Worm (Caenorhabditis elegans) whole organism, L2 larva: ENCODE data around the gene K04C1.3.

ENCODE experiments used
- C34F6.9 ChIP-seq: fragments of 150-350 bp; optimal IDR thresholded peaks from 2 replicates; lab custom pipeline; 2014; ENCODE audit warnings: missing biosample characterization, missing genetic modification characterization
- F13H6.1 ChIP-seq: sonication (generic microtip); optimal IDR thresholded peaks from 2 replicates; lab custom pipeline; 2016; ENCODE audit warnings: missing genetic modification characterization, missing compliant biosample characterization
- R02D3.7 ChIP-seq: fragments of 150-350 bp; optimal IDR thresholded peaks from 2 replicates; lab custom pipeline; 2014; ENCODE audit warnings: missing biosample characterization, missing genetic modification characterization
- Y55F3AM.14 ChIP-seq: fragments of 200-800 bp; sonication (Bioruptor generic); optimal IDR thresholded peaks from 2 replicates; lab custom pipeline; 2018; ENCODE audit warnings: mild to moderate bottlenecking, missing genetic modification characterization, missing compliant biosample characterization
- ZK546.5 ChIP-seq: sonication (generic microtip); optimal IDR thresholded peaks from 2 replicates; lab custom pipeline; 2017; ENCODE audit warnings: missing biosample characterization, missing genetic modification characterization
- alr-1 ChIP-seq: fragments of 150-350 bp; optimal IDR thresholded peaks from 2 replicates; lab custom pipeline; 2014; ENCODE audit warnings: missing biosample characterization, missing genetic modification characterization
- blmp-1 ChIP-seq: sonication (generic microtip); optimal IDR thresholded peaks from 2 replicates; lab custom pipeline; 2017; ENCODE audit warnings: missing genetic modification characterization, mild to moderate bottlenecking, missing compliant biosample characterization, antibody characterized with exemption, moderate library complexity; ENCODE audit not compliant: insufficient read depth
- ceh-16 ChIP-seq: fragments of 150-350 bp; optimal IDR thresholded peaks from 2 replicates; lab custom pipeline; 2014; ENCODE audit warnings: missing biosample characterization, missing genetic modification characterization
- ceh-82 ChIP-seq: fragments of 150-350 bp; optimal IDR thresholded peaks from 2 replicates; lab custom pipeline; 2014; ENCODE audit warnings: missing biosample characterization, missing genetic modification characterization
- crh-2 ChIP-seq: sonication (generic microtip); optimal IDR thresholded peaks from 2 replicates; lab custom pipeline; 2017; ENCODE audit warnings: missing biosample characterization, missing genetic modification characterization
- dmd-4 ChIP-seq: sonication (generic microtip); optimal IDR thresholded peaks from 2 replicates; lab custom pipeline; 2017; ENCODE audit warnings: missing biosample characterization, missing genetic modification characterization
- egl-27 ChIP-seq: sonication (generic microtip); optimal IDR thresholded peaks from 3 replicates; lab custom pipeline; 2017; ENCODE audit warnings: missing biosample characterization, missing genetic modification reagents, missing genetic modification characterization
- elt-3 ChIP-seq: sonication (generic microtip); optimal IDR thresholded peaks from 2 replicates; lab custom pipeline; 2017; ENCODE audit warnings: missing biosample characterization, missing genetic modification characterization
- fos-1 ChIP-seq: fragments of 150-350 bp; optimal IDR thresholded peaks from 2 replicates; lab custom pipeline; 2014; ENCODE audit warnings: missing biosample characterization, missing genetic modification characterization
- lin-13 ChIP-seq: fragments of 150-350 bp; optimal IDR thresholded peaks from 2 replicates; lab custom pipeline; 2014; ENCODE audit warnings: missing biosample characterization, missing genetic modification reagents, missing genetic modification characterization
- lin-39 ChIP-seq: fragments of 150-350 bp; optimal IDR thresholded peaks from 2 replicates; lab custom pipeline; 2014; ENCODE audit warnings: missing biosample characterization, missing genetic modification reagents, missing genetic modification characterization
- lsy-2 ChIP-seq, 2 experiments: fragments of 150-350 bp in 1 of 2; sonication (generic microtip) in 1 of 2; optimal IDR thresholded peaks; 2 replicates each; lab custom pipeline; 2014 to 2017; ENCODE audit warnings: missing biosample characterization in 2 of 2, missing genetic modification characterization in 2 of 2
- mab-5 ChIP-seq: fragments of 150-350 bp; optimal IDR thresholded peaks from 2 replicates; lab custom pipeline; 2014; ENCODE audit warnings: missing biosample characterization, missing genetic modification characterization
- mbf-1 ChIP-seq: sonication (generic microtip); optimal IDR thresholded peaks from 2 replicates; lab custom pipeline; 2017; ENCODE audit warnings: missing biosample characterization, missing genetic modification characterization
- mdl-1 ChIP-seq, 2 experiments: fragments of 150-350 bp in 1 of 2; sonication (generic microtip) in 1 of 2; optimal IDR thresholded peaks; 2 replicates each; lab custom pipeline; 2017; ENCODE audit warnings: missing biosample characterization in 2 of 2, missing genetic modification characterization in 2 of 2
- nhr-11 ChIP-seq: fragments of 150-350 bp; optimal IDR thresholded peaks from 2 replicates; lab custom pipeline; 2014; ENCODE audit warnings: missing biosample characterization, missing genetic modification characterization
- nhr-12 ChIP-seq: fragments of 150-350 bp; optimal IDR thresholded peaks from 2 replicates; lab custom pipeline; 2014; ENCODE audit warnings: missing biosample characterization, missing genetic modification characterization
- nhr-129 ChIP-seq: fragments of 150-350 bp; optimal IDR thresholded peaks from 2 replicates; lab custom pipeline; 2014; ENCODE audit warnings: missing biosample characterization, missing genetic modification characterization
- nhr-21 ChIP-seq: fragments of 150-350 bp; optimal IDR thresholded peaks from 2 replicates; lab custom pipeline; 2014; ENCODE audit warnings: missing biosample characterization, missing genetic modification characterization
- nhr-23 ChIP-seq: fragments of 150-350 bp; optimal IDR thresholded peaks from 2 replicates; lab custom pipeline; 2014; ENCODE audit warnings: missing biosample characterization, missing genetic modification reagents, missing genetic modification characterization
- nhr-237 ChIP-seq: fragments of 150-350 bp; optimal IDR thresholded peaks from 2 replicates; lab custom pipeline; 2014; ENCODE audit warnings: missing biosample characterization, missing genetic modification characterization
- nhr-25 ChIP-seq: fragments of 150-350 bp; sonication (generic microtip); optimal IDR thresholded peaks from 3 replicates; lab custom pipeline; 2014; ENCODE audit warnings: missing biosample characterization, missing genetic modification characterization
- nhr-6 ChIP-seq: fragments of 150-350 bp; optimal IDR thresholded peaks from 2 replicates; lab custom pipeline; 2014; ENCODE audit warnings: missing biosample characterization, missing genetic modification characterization
- nhr-77 ChIP-seq: fragments of 150-350 bp; optimal IDR thresholded peaks from 2 replicates; lab custom pipeline; 2014; ENCODE audit warnings: missing biosample characterization, missing genetic modification characterization
- peb-1 ChIP-seq: fragments of 150-350 bp; optimal IDR thresholded peaks from 2 replicates; lab custom pipeline; 2014; ENCODE audit warnings: missing biosample characterization, missing genetic modification characterization
- sem-4 ChIP-seq: fragments of 150-350 bp; optimal IDR thresholded peaks from 2 replicates; lab custom pipeline; 2014; ENCODE audit warnings: missing biosample characterization, missing genetic modification reagents, missing genetic modification characterization
- skn-1 ChIP-seq: sonication (generic microtip); optimal IDR thresholded peaks from 2 replicates; lab custom pipeline; 2017; ENCODE audit warnings: missing biosample characterization, missing genetic modification characterization
- sma-3 ChIP-seq: sonication (generic microtip); optimal IDR thresholded peaks from 2 replicates; lab custom pipeline; 2016; ENCODE audit warnings: missing genetic modification reagents, missing genetic modification characterization, missing compliant biosample characterization
- sma-9 ChIP-seq, 2 experiments: fragments of 150-350 bp in 1 of 2; sonication (generic microtip) in 1 of 2; optimal IDR thresholded peaks; 2 replicates each; lab custom pipeline; 2014 to 2016; ENCODE audit warnings: missing genetic modification characterization in 2 of 2, mild to moderate bottlenecking in 1 of 2, missing biosample characterization in 1 of 2, missing compliant biosample characterization in 1 of 2, missing genetic modification reagents in 1 of 2, moderate library complexity in 1 of 2
- snpc-4 ChIP-seq: fragments of 150-350 bp; optimal IDR thresholded peaks from 2 replicates; lab custom pipeline; 2014; ENCODE audit warnings: missing biosample characterization, missing genetic modification characterization
- unc-39 ChIP-seq: fragments of 150-350 bp; optimal IDR thresholded peaks from 2 replicates; lab custom pipeline; 2014; ENCODE audit warnings: missing biosample characterization, missing genetic modification characterization
- unc-55 ChIP-seq: fragments of 150-350 bp; sonication (generic microtip); optimal IDR thresholded peaks from 3 replicates; lab custom pipeline; 2014; ENCODE audit warnings: missing biosample characterization, missing genetic modification reagents, missing genetic modification characterization
- zag-1 ChIP-seq: fragments of 150-350 bp; optimal IDR thresholded peaks from 2 replicates; lab custom pipeline; 2014; ENCODE audit warnings: missing biosample characterization, missing genetic modification characterization
- ztf-1 ChIP-seq: fragments of 200-800 bp; sonication (Bioruptor generic); conservative IDR thresholded peaks from 2 replicates; pipeline ENCODE4 v1.3.6; 2022; ENCODE audit warnings: missing genetic modification characterization, missing compliant biosample characterization
- ztf-11 ChIP-seq: sonication (generic microtip); optimal IDR thresholded peaks from 2 replicates; lab custom pipeline; 2017; ENCODE audit warnings: missing biosample characterization, missing genetic modification characterization
- ztf-4 ChIP-seq: fragments of 150-350 bp; optimal IDR thresholded peaks from 2 replicates; lab custom pipeline; 2014; ENCODE audit warnings: missing biosample characterization, missing genetic modification characterization

Gene K04C1.3

ce11 chrX:14244493-14244892 is 1.3 kb upstream of the K04C1.3 start:
- no peak for TF ChIP-seq nhr-12
- TF ChIP-seq lin-13 (GFP tag; lab: Kevin White, UChicago), result peak; percentile 22
- no peak for TF ChIP-seq peb-1 (tag; lab: Kevin White, UChicago)
- no peak for TF ChIP-seq unc-39 (tag; lab: Kevin White, UChicago)
- TF ChIP-seq nhr-77 (tag; lab: Kevin White, UChicago), result no peak
- peak; percentile 2 for TF ChIP-seq unc-55 (GFP tag; lab: Kevin White, UChicago)
- no peak for TF ChIP-seq skn-1
- no peak for TF ChIP-seq snpc-4
- TF ChIP-seq nhr-237 (tag; lab: Kevin White, UChicago), result no peak
- no peak for TF ChIP-seq nhr-6 (tag; lab: Kevin White, UChicago)
- no peak for TF ChIP-seq nhr-25 (tag; lab: Kevin White, UChicago)
- TF ChIP-seq blmp-1 (tag; lab: Kevin White, UChicago), result no peak

ce11 chrX:14241531-14241930 is 1.7 kb downstream of the K04C1.3 start:
- TF ChIP-seq sma-3 (GFP tag; lab: Kevin White, UChicago) (no peak), skn-1 (no peak), crh-2 (tag; lab: Kevin White, UChicago) (no peak), ceh-16 (tag; lab: Kevin White, UChicago) (no peak), nhr-129 (tag; lab: Kevin White, UChicago) (no peak), ztf-11 (tag; lab: Kevin White, UChicago) (no peak), alr-1 (no peak), lin-39 (tag; lab: Kevin White, UChicago) (no peak), zag-1 (tag; lab: Kevin White, UChicago) (no peak), nhr-23 (no peak), nhr-237 (tag; lab: Kevin White, UChicago) (no peak)
- TF ChIP-seq, all 48 proteins: peak for 0

ce11 chrX:14240205-14240604 is 3.0 kb downstream of the K04C1.3 start:
- TF ChIP-seq lin-39 (tag; lab: Kevin White, UChicago) (no peak), F13H6.1 (tag; lab: Kevin White, UChicago) (no peak), nhr-21 (tag; lab: Kevin White, UChicago) (no peak), nhr-6 (tag; lab: Kevin White, UChicago) (no peak), egl-27 (tag; lab: Kevin White, UChicago) (no peak), nhr-129 (tag; lab: Kevin White, UChicago) (no peak), snpc-4 (no peak), crh-2 (tag; lab: Kevin White, UChicago) (no peak), ceh-16 (tag; lab: Kevin White, UChicago) (no peak)

ce11 chrX:14238291-14238758 is 4.9 kb downstream of the K04C1.3 start, which contains the start of gene K04C1.2:
Gene K04C1.2, plus strand, starts transcription at chrX:14238708.
- TF ChIP-seq nhr-237 (tag; lab: Kevin White, UChicago) (no peak), mbf-1 (tag; lab: Kevin White, UChicago) (no peak), peb-1 (tag; lab: Kevin White, UChicago) (no peak), unc-39 (tag; lab: Kevin White, UChicago) (no peak), skn-1 (no peak), C34F6.9 (tag; lab: Kevin White, UChicago) (peak; percentile 78), mdl-1 (tag; optimal IDR thresholded peaks at IDR 0.05; lab: Kevin White, UChicago) (no peak), elt-3 (tag; lab: Kevin White, UChicago) (no peak), F13H6.1 (tag; lab: Kevin White, UChicago) (peak; percentile 39), mab-5 (tag; lab: Kevin White, UChicago) (no peak), alr-1 (no peak), dmd-4 (tag; lab: Kevin White, UChicago) (no peak), sma-9 (GFP tag; optimal IDR thresholded peaks at IDR 0.05; lab: Kevin White, UChicago) (peak; percentile 15), sma-9 (tag; optimal IDR thresholded peaks at IDR 0.05; lab: Kevin White, UChicago) (no peak), nhr-25 (tag; lab: Kevin White, UChicago) (peak; percentile 46), blmp-1 (tag; lab: Kevin White, UChicago) (peak; percentile 9), nhr-21 (tag; lab: Kevin White, UChicago) (no peak), R02D3.7 (tag; lab: Kevin White, UChicago) (no peak), ztf-4 (tag; lab: Kevin White, UChicago) (no peak), nhr-11 (tag; lab: Kevin White, UChicago) (no peak), ceh-16 (tag; lab: Kevin White, UChicago) (no peak), zag-1 (tag; lab: Kevin White, UChicago) (no peak), crh-2 (tag; lab: Kevin White, UChicago) (peak; percentile 27), nhr-6 (tag; lab: Kevin White, UChicago) (no peak), ceh-82 (tag; lab: Kevin White, UChicago) (no peak), nhr-129 (tag; lab: Kevin White, UChicago) (peak; percentile 79), snpc-4 (no peak), Y55F3AM.14 (GFP tag; lab: Kevin White, UChicago) (no peak), ztf-1 (GFP tag; lab: Robert Waterston, UW) (no peak), lin-39 (tag; lab: Kevin White, UChicago) (no peak), ZK546.5 (tag; lab: Kevin White, UChicago) (no peak), lsy-2 (tag; optimal IDR thresholded peaks at IDR 0.05; lab: Kevin White, UChicago) (peak in 1 of 2 experiments; percentile 51), fos-1 (tag; lab: Kevin White, UChicago) (peak; percentile 35), unc-55 (GFP tag; lab: Kevin White, UChicago) (peak; percentile 66), lin-13 (GFP tag; lab: Kevin White, UChicago) (no peak), sem-4 (tag; lab: Kevin White, UChicago) (no peak)
